Worm (Caenorhabditis elegans) whole organism, midembryonic: ENCODE data around the gene F29A7.6.

Source experiments
- flt-1 ChIP-seq: fragments of 200-800 bp; sonication (Bioruptor generic); IDR thresholded peaks from 2 replicates; pipeline ENCODE4 v1.3.6; 2022; ENCODE audit warnings: missing genetic modification characterization, missing compliant biosample characterization
- ref-1 ChIP-seq: fragments of 200-800 bp; sonication (Bioruptor generic); conservative IDR thresholded peaks from 2 replicates; pipeline ENCODE4 v1.3.6; 2022; ENCODE audit warnings: missing genetic modification reagents, missing genetic modification characterization, missing compliant biosample characterization

DNA sequence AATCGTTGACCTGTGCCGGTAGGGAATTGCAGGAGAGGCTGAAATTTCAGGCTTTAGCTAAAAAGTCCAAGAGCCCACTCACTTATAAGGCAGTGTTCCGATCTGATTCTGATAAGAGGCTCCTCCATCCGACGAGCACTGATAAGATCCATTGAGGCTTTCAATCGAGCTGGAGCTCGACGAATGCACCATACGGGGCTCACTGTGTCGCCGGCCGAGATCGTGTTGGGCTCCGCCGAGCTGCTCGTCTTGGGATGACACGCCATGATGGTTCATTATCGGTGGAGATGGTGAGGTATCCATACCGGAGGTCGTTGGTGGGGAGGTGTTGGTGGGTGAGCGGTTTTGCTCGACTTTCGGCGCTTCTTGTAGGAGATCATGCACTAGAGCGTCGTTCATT lies 44.0 kb upstream of the F29A7.6 start:
- TF ChIP-seq flt-1 (GFP tag; lab: Robert Waterston, UW), result no peak
- TF ChIP-seq ref-1, result no peak
